Fruit fly (Drosophila melanogaster): ENCODE measurements around the gene Or35a.

- TF ChIP-seq Sox102F (GFP tag; optimal IDR thresholded peaks at IDR 0.05) (no peak), CG16779 (tag; optimal IDR thresholded peaks at IDR 0.05) (no peak), CG8632 (GFP tag; optimal IDR thresholded peaks at IDR 0.05) (no peak), pdm3 (GFP tag; optimal IDR thresholded peaks at IDR 0.05) (no peak), CG6808 (GFP tag; optimal IDR thresholded peaks at IDR 0.05) (no peak)
Observed at dm6 chr2L:15623458-15623857, at the start of gene Or35a.
